Fruit fly (Drosophila melanogaster) whole organism, adult: ENCODE data around the gene CG33932.

ENCODE experiments used
- CG11617 ChIP-seq: fragments of 200-800 bp; sonication (Bioruptor generic); optimal IDR thresholded peaks from 2 replicates; lab custom pipeline; 2017; ENCODE audit warnings: mild to moderate bottlenecking, missing biosample characterization, missing genetic modification reagents, missing genetic modification characterization
- CG12768 ChIP-seq: fragments of 200-800 bp; sonication (Bioruptor generic); optimal IDR thresholded peaks from 2 replicates; lab custom pipeline; 2017; ENCODE audit warnings: missing biosample characterization, missing genetic modification characterization, mild to moderate bottlenecking, moderate library complexity, missing genetic modification reagents
- CG14711 ChIP-seq: fragments of 200-800 bp; sonication (Bioruptor generic); optimal IDR thresholded peaks from 2 replicates; lab custom pipeline; 2018; ENCODE audit warnings: missing biosample characterization, mild to moderate bottlenecking, missing genetic modification characterization, moderate library complexity
- CG1620 ChIP-seq: fragments of 200-800 bp; sonication (Bioruptor generic); optimal IDR thresholded peaks from 2 replicates; lab custom pipeline; 2016; ENCODE audit warnings: missing biosample characterization, missing genetic modification characterization
- CG33017 ChIP-seq: fragments of 200-800 bp; sonication (Bioruptor generic); optimal IDR thresholded peaks from 2 replicates; lab custom pipeline; 2018; ENCODE audit warnings: missing biosample characterization, mild to moderate bottlenecking, missing genetic modification characterization, moderate library complexity
- CG5204 ChIP-seq: fragments of 200-800 bp; sonication (Bioruptor generic); optimal IDR thresholded peaks from 2 replicates; lab custom pipeline; 2016; ENCODE audit warnings: missing biosample characterization, missing genetic modification characterization
- CG7045 ChIP-seq: fragments of 200-800 bp; sonication (Bioruptor generic); optimal IDR thresholded peaks from 2 replicates; lab custom pipeline; 2017; ENCODE audit warnings: missing biosample characterization, mild to moderate bottlenecking, missing genetic modification characterization
- CG7101 ChIP-seq: fragments of 200-800 bp; sonication (Bioruptor generic); optimal IDR thresholded peaks from 2 replicates; lab custom pipeline; 2018; ENCODE audit warnings: missing biosample characterization, mild to moderate bottlenecking, missing genetic modification characterization, moderate library complexity
- Clk ChIP-seq: fragments of 200-800 bp; sonication (Bioruptor generic); optimal IDR thresholded peaks from 2 replicates; lab custom pipeline; 2017; ENCODE audit warnings: missing biosample characterization, missing genetic modification characterization
- Crg-1 ChIP-seq: fragments of 200-800 bp; sonication (Bioruptor generic); optimal IDR thresholded peaks from 2 replicates; lab custom pipeline; 2016; ENCODE audit warnings: missing biosample characterization, missing genetic modification characterization
- Hr96 ChIP-seq: fragments of 200-800 bp; sonication (Bioruptor generic); optimal IDR thresholded peaks from 2 replicates; lab custom pipeline; 2016; ENCODE audit warnings: missing biosample characterization, missing genetic modification characterization
- Mnt ChIP-seq: fragments of 200-800 bp; sonication (Bioruptor generic); optimal IDR thresholded peaks from 2 replicates; lab custom pipeline; 2016; ENCODE audit warnings: missing biosample characterization, mild to moderate bottlenecking, missing genetic modification characterization
- bab1 ChIP-seq: fragments of 200-800 bp; sonication (Bioruptor generic); optimal IDR thresholded peaks from 3 replicates; lab custom pipeline; 2019; ENCODE audit warnings: missing biosample characterization, mild to moderate bottlenecking, missing genetic modification characterization, moderate library complexity
- cic ChIP-seq: fragments of 200-800 bp; sonication (Bioruptor generic); optimal IDR thresholded peaks from 2 replicates; lab custom pipeline; 2017; ENCODE audit warnings: missing biosample characterization, mild to moderate bottlenecking, missing genetic modification characterization, moderate library complexity
- cnc ChIP-seq, 2 experiments: fragments of >200 bp; optimal IDR thresholded peaks; 2 replicates each; lab custom pipeline; 2017
- kay ChIP-seq: fragments of 200-800 bp; sonication (Bioruptor generic); peaks from one replicate; lab custom pipeline; 2016; ENCODE audit warnings: missing biosample characterization, missing genetic modification characterization, borderline replicate concordance
- ovo ChIP-seq: fragments of 200-800 bp; sonication (Bioruptor generic); optimal IDR thresholded peaks from 2 replicates; lab custom pipeline; 2016; ENCODE audit warnings: missing biosample characterization, missing genetic modification characterization
- pad ChIP-seq: fragments of 200-800 bp; sonication (Bioruptor generic); optimal IDR thresholded peaks from 3 replicates; lab custom pipeline; 2017; ENCODE audit warnings: missing biosample characterization, missing genetic modification characterization, mild to moderate bottlenecking, moderate library complexity, missing genetic modification reagents
- tj ChIP-seq: fragments of 200-800 bp; sonication (Bioruptor generic); optimal IDR thresholded peaks from 3 replicates; lab custom pipeline; 2017; ENCODE audit warnings: missing biosample characterization, mild to moderate bottlenecking, missing genetic modification characterization, moderate library complexity
- toe ChIP-seq: fragments of 200-800 bp; sonication (Bioruptor generic); optimal IDR thresholded peaks from 2 replicates; lab custom pipeline; 2016; ENCODE audit warnings: missing biosample characterization, missing genetic modification characterization

Gene CG33932

dm6 chrX:19737872-19738271 is 6.4 kb upstream of the CG33932 start:
- TF ChIP-seq CG14711 (tag; lab: Kevin White, UChicago) (no peak), CG5204 (GFP tag; lab: Kevin White, UChicago) (no peak), pad (GFP tag; lab: Kevin White, UChicago) (no peak), toe (no peak), bab1 (GFP tag; lab: Kevin White, UChicago) (no peak), Crg-1 (GFP tag; lab: Kevin White, UChicago) (no peak), CG11617 (GFP tag; lab: Kevin White, UChicago) (no peak), CG12768 (GFP tag; lab: Kevin White, UChicago) (no peak), CG7101 (tag; lab: Kevin White, UChicago) (no peak), ovo (GFP tag; lab: Kevin White, UChicago) (no peak), CG7045 (GFP tag; lab: Kevin White, UChicago) (no peak)

- TF ChIP-seq CG1620 (GFP tag; lab: Kevin White, UChicago) (no peak), Clk (GFP tag; lab: Kevin White, UChicago) (no peak), bab1 (GFP tag; lab: Kevin White, UChicago) (no peak), pad (GFP tag; lab: Kevin White, UChicago) (no peak), kay (GFP tag; lab: Kevin White, UChicago) (no peak), Crg-1 (GFP tag; lab: Kevin White, UChicago) (no peak), Mnt (GFP tag; lab: Kevin White, UChicago) (no peak), Hr96 (no peak), CG7101 (tag; lab: Kevin White, UChicago) (peak; percentile 27), tj (GFP tag; lab: Kevin White, UChicago) (peak; percentile 86)
Measured at dm6 chrX:19745908-19746604, 1.8 kb downstream of the CG33932 start, which contains the start of gene parvin. Gene parvin, plus strand, starts transcription at chrX:19746041.

- no peak for TF ChIP-seq bab1 (GFP tag; lab: Kevin White, UChicago)
- TF ChIP-seq CG11617 (GFP tag; lab: Kevin White, UChicago): no peak
- TF ChIP-seq tj (GFP tag; lab: Kevin White, UChicago): no peak
- no peak for TF ChIP-seq Clk (GFP tag; lab: Kevin White, UChicago)
- no peak for TF ChIP-seq Mnt (GFP tag; lab: Kevin White, UChicago)
- TF ChIP-seq CG7101 (tag; lab: Kevin White, UChicago): no peak
- TF ChIP-seq kay (GFP tag; lab: Kevin White, UChicago): no peak
- no peak for TF ChIP-seq ovo (GFP tag; lab: Kevin White, UChicago)
- no peak for TF ChIP-seq cnc (optimal IDR thresholded peaks at IDR 0.05; lab: Kevin White, UChicago)
- TF ChIP-seq CG12768 (GFP tag; lab: Kevin White, UChicago): no peak
- no peak for TF ChIP-seq CG33017 (tag; lab: Kevin White, UChicago)
- TF ChIP-seq CG1620 (GFP tag; lab: Kevin White, UChicago): no peak
- no peak for TF ChIP-seq CG14711 (tag; lab: Kevin White, UChicago)
- TF ChIP-seq CG5204 (GFP tag; lab: Kevin White, UChicago): no peak
- TF ChIP-seq CG7045 (GFP tag; lab: Kevin White, UChicago): no peak
- TF ChIP-seq pad (GFP tag; lab: Kevin White, UChicago): no peak
- no peak for TF ChIP-seq Hr96
Measured at dm6 chrX:19748014-19748413, 3.8 kb downstream of the CG33932 start, which contains the start of gene Alr. Gene Alr, plus strand, starts transcription at chrX:19748314.

DNA sequence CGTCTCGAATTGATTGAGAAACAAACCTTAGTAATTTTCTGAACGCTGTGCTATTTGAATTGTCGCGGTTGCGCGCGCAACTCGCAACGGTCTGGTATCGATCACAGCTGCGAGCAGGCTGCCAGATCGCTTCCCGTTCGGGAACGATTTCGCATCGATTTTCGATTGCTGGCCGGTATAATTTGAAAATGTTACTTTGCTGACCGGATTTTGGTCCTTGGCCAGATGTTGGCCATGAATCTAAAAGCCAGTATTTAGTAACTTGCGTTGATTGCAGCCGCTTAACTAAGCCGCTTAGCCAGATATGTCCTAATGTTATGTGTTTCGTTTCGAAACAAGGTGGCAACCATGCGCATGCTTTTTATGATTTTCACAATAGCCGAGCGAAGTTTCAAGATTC is 4.3 kb downstream of the CG33932 start:
- TF ChIP-seq cnc (optimal IDR thresholded peaks at IDR 0.05; lab: Kevin White, UChicago): no peak
- TF ChIP-seq CG12768 (GFP tag; lab: Kevin White, UChicago): no peak
- TF ChIP-seq toe: no peak
- peak; percentile 49 for TF ChIP-seq CG1620 (GFP tag; lab: Kevin White, UChicago)
- TF ChIP-seq pad (GFP tag; lab: Kevin White, UChicago): no peak
- peak; percentile 13 for TF ChIP-seq CG14711 (tag; lab: Kevin White, UChicago)
- TF ChIP-seq Crg-1 (GFP tag; lab: Kevin White, UChicago): peak; percentile 50
- TF ChIP-seq CG33017 (tag; lab: Kevin White, UChicago): no peak
- TF ChIP-seq cic: no peak
- peak; percentile 76 for TF ChIP-seq tj (GFP tag; lab: Kevin White, UChicago)
- no peak for TF ChIP-seq CG7045 (GFP tag; lab: Kevin White, UChicago)
- TF ChIP-seq CG5204 (GFP tag; lab: Kevin White, UChicago): no peak
- no peak for TF ChIP-seq CG7101 (tag; lab: Kevin White, UChicago)
- no peak for TF ChIP-seq Clk (GFP tag; lab: Kevin White, UChicago)
- peak; percentile 33 for TF ChIP-seq CG11617 (GFP tag; lab: Kevin White, UChicago)
- TF ChIP-seq kay (GFP tag; lab: Kevin White, UChicago): no peak
- TF ChIP-seq Hr96: no peak
- peak; percentile 17 for TF ChIP-seq bab1 (GFP tag; lab: Kevin White, UChicago)
- peak; percentile 32 for TF ChIP-seq Mnt (GFP tag; lab: Kevin White, UChicago)
- TF ChIP-seq ovo (GFP tag; lab: Kevin White, UChicago): no peak

DNA sequence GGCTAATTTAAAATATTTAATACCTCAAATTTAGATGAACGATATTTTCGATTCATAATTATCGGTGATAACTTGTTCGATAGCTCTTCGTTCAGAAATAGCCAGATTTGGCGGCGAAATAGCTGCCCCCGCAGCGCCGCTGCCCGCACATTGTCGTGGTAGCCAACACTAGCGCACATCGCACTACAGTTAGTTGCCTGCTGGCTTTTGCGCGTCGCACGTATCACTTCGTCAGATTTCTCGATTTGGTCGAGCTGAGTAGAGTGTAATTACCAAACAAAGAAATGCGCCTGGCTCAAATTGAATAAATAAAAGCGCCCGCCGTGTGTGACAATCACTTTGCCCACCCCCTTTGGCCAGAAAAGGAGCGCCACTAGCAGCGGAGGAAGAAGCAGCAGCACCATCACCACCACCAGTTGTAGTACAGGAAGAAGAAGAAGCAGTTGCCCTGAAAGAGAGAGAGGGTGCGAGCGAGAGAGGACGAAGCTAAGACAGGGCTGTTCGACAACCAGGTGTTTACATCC is 6.5 kb downstream of the CG33932 start, which contains the start of gene Abcd3:
Abcd3 (plus strand) TSS at position 145 of the 524 bp plus-strand sequence.
- TF ChIP-seq CG33017 (tag; lab: Kevin White, UChicago): no peak
- TF ChIP-seq pad (GFP tag; lab: Kevin White, UChicago): peak; percentile 64
- peak; percentile 78 for TF ChIP-seq ovo (GFP tag; lab: Kevin White, UChicago)
- TF ChIP-seq tj (GFP tag; lab: Kevin White, UChicago): peak; percentile 57
- peak; percentile 91 for TF ChIP-seq Mnt (GFP tag; lab: Kevin White, UChicago)
- TF ChIP-seq CG11617 (GFP tag; lab: Kevin White, UChicago): peak; percentile 62
- TF ChIP-seq CG7101 (tag; lab: Kevin White, UChicago): peak; percentile 63
- TF ChIP-seq bab1 (GFP tag; lab: Kevin White, UChicago): peak; percentile 79
- no peak for TF ChIP-seq CG7045 (GFP tag; lab: Kevin White, UChicago)
- peak; percentile 0 for TF ChIP-seq CG1620 (GFP tag; lab: Kevin White, UChicago)
- TF ChIP-seq cic: peak; percentile 86
- no peak for TF ChIP-seq Hr96
- no peak for TF ChIP-seq toe
- peak; percentile 59 for TF ChIP-seq CG14711 (tag; lab: Kevin White, UChicago)
- TF ChIP-seq Crg-1 (GFP tag; lab: Kevin White, UChicago): peak; percentile 39
- TF ChIP-seq Clk (GFP tag; lab: Kevin White, UChicago): no peak
